Worm (Caenorhabditis elegans): Measurements from ENCODE around the gene F54H12.5.

The F54H12.5 gene

ce11 chrIII:8004091-8004490 lies 32.1 kb upstream of the F54H12.5 start, which contains the start of gene C06G4.6:
C06G4.6 (plus strand) TSS chrIII:8004391.
- TF ChIP-seq ztf-4 (tag; optimal IDR thresholded peaks at IDR 0.05) (no peak), sem-4 (tag; optimal IDR thresholded peaks at IDR 0.05) (no peak), dmd-4 (tag; optimal IDR thresholded peaks at IDR 0.05) (no peak), lin-39 (tag; optimal IDR thresholded peaks at IDR 0.05) (no peak), ztf-11 (tag; optimal IDR thresholded peaks at IDR 0.05) (no peak), sma-9 (GFP tag; optimal IDR thresholded peaks at IDR 0.05) (no peak), sma-9 (tag; optimal IDR thresholded peaks at IDR 0.05) (no peak), F13H6.1 (tag; optimal IDR thresholded peaks at IDR 0.05) (no peak), ceh-16 (tag; optimal IDR thresholded peaks at IDR 0.05) (no peak), alr-1 (tag; optimal IDR thresholded peaks at IDR 0.05) (no peak), Y55F3AM.14 (GFP tag; optimal IDR thresholded peaks at IDR 0.05) (no peak), unc-62 (GFP tag; optimal IDR thresholded peaks at IDR 0.05) (no peak), skn-1 (tag; optimal IDR thresholded peaks at IDR 0.05) (no peak)

ce11 chrIII:8001557-8001956 lies 29.6 kb upstream of the F54H12.5 start:
- no peak for TF ChIP-seq F13H6.1 (tag; optimal IDR thresholded peaks at IDR 0.05)
- TF ChIP-seq dmd-4 (tag; optimal IDR thresholded peaks at IDR 0.05): no peak
- no peak for TF ChIP-seq nhr-12 (tag; optimal IDR thresholded peaks at IDR 0.05)

- TF ChIP-seq skn-1 (tag; optimal IDR thresholded peaks at IDR 0.05) (no peak), ztf-4 (tag; optimal IDR thresholded peaks at IDR 0.05) (no peak), peb-1 (tag; optimal IDR thresholded peaks at IDR 0.05) (no peak), mdl-1 (tag; optimal IDR thresholded peaks at IDR 0.05) (no peak), nhr-23 (tag; optimal IDR thresholded peaks at IDR 0.05) (no peak), fos-1 (tag; optimal IDR thresholded peaks at IDR 0.05) (no peak), unc-62 (GFP tag; optimal IDR thresholded peaks at IDR 0.05) (no peak), sma-3 (GFP tag; optimal IDR thresholded peaks at IDR 0.05) (no peak), nhr-6 (tag; optimal IDR thresholded peaks at IDR 0.05) (no peak), mbf-1 (tag; optimal IDR thresholded peaks at IDR 0.05) (no peak), ZK546.5 (tag; optimal IDR thresholded peaks at IDR 0.05) (no peak), elt-3 (tag; optimal IDR thresholded peaks at IDR 0.05) (no peak), nhr-237 (tag; optimal IDR thresholded peaks at IDR 0.05) (no peak), alr-1 (tag; optimal IDR thresholded peaks at IDR 0.05) (no peak), ceh-82 (tag; optimal IDR thresholded peaks at IDR 0.05) (no peak), nhr-129 (tag; optimal IDR thresholded peaks at IDR 0.05) (no peak)
These were observed 25.6 kb upstream of the F54H12.5 start for ce11 chrIII:7997447-7998046.

ce11 chrIII:7996353-7996752 lies 24.4 kb upstream of the F54H12.5 start, which contains the start of gene npr-17:
npr-17 (minus strand) TSS chrIII:7996453.
- TF ChIP-seq ztf-4 (tag; optimal IDR thresholded peaks at IDR 0.05) (no peak), alr-1 (tag; optimal IDR thresholded peaks at IDR 0.05) (no peak), lin-13 (GFP tag; optimal IDR thresholded peaks at IDR 0.05) (no peak), zag-1 (tag; optimal IDR thresholded peaks at IDR 0.05) (no peak), ztf-1 (GFP tag; conservative IDR thresholded peaks at IDR 0.05) (no peak), mab-5 (tag; optimal IDR thresholded peaks at IDR 0.05) (no peak), snpc-4 (tag; optimal IDR thresholded peaks at IDR 0.05) (no peak), ztf-11 (tag; optimal IDR thresholded peaks at IDR 0.05) (no peak), nhr-10 (tag; optimal IDR thresholded peaks at IDR 0.05) (no peak), unc-39 (tag; optimal IDR thresholded peaks at IDR 0.05) (no peak), nhr-129 (tag; optimal IDR thresholded peaks at IDR 0.05) (no peak), C34F6.9 (tag; optimal IDR thresholded peaks at IDR 0.05) (no peak), blmp-1 (tag; optimal IDR thresholded peaks at IDR 0.05; ENCODE audit: insufficient read depth) (no peak), nhr-237 (tag; optimal IDR thresholded peaks at IDR 0.05) (no peak), gmeb-1 (tag; optimal IDR thresholded peaks at IDR 0.05) (no peak), nhr-21 (tag; optimal IDR thresholded peaks at IDR 0.05) (no peak)

All from whole organism, L2 larva.